Worm (Caenorhabditis elegans) whole organism, young adult: Measurements from ENCODE around the gene ugt-1.

Experiments used
- aptf-2 ChIP-seq: fragments of 200-800 bp; sonication (Bioruptor generic); conservative IDR thresholded peaks from 2 replicates; pipeline ENCODE4 v1.3.6; 2022; ENCODE audit warnings: missing genetic modification reagents, missing genetic modification characterization, missing compliant biosample characterization
- hmg-1.2 ChIP-seq: fragments of 200-800 bp; sonication (Bioruptor generic); IDR thresholded peaks from 2 replicates; pipeline ENCODE4 v1.3.6; 2022; ENCODE audit warnings: missing genetic modification reagents, missing genetic modification characterization, missing compliant biosample characterization

DNA sequence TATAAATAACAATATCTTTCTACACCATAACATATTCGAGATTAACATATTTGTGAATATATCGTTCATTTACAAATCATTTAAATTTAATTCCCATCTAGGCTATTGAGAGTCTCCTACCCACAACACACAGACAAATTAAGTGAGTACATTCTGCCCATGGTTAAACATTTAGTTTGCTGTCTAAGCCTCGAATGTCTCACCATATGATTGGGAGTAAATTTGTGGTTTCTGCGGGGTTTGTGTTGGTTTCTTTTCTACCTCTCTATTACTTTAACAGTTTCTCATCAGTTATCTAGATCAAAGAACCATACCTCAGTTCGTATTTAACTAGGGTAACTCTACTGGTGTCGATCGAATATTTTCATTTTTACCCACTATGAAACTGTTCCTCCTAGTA is 3.0 kb downstream of the ugt-1 start, which contains the start of gene ugt-2:
- no peak for TF ChIP-seq aptf-2
- no peak for TF ChIP-seq hmg-1.2 (GFP tag; lab: Robert Waterston, UW)
